Worm (Caenorhabditis elegans) whole organism, L3 larva: ENCODE data around the gene scly-1.
A peak's percentile ranks its signal among the peaks of the same experiment; 100 is the strongest.

ENCODE experiments used
- R02D3.7 ChIP-seq: fragments of 150-350 bp; optimal IDR thresholded peaks from 2 replicates; lab custom pipeline; 2014; ENCODE audit warnings: missing biosample characterization, missing genetic modification characterization
- ceh-28 ChIP-seq: fragments of 150-350 bp; optimal IDR thresholded peaks from 2 replicates; lab custom pipeline; 2014; ENCODE audit warnings: missing biosample characterization, missing genetic modification reagents, missing genetic modification characterization
- egl-5 ChIP-seq: fragments of 150-350 bp; optimal IDR thresholded peaks from 2 replicates; lab custom pipeline; 2017; ENCODE audit warnings: missing biosample characterization, missing genetic modification reagents, missing genetic modification characterization, inconsistent platforms
- fkh-10 ChIP-seq: sonication (generic microtip); optimal IDR thresholded peaks from 2 replicates; lab custom pipeline; 2017; ENCODE audit warnings: missing biosample characterization, missing genetic modification reagents, missing genetic modification characterization
- lin-15B ChIP-seq: fragments of 150-350 bp; optimal IDR thresholded peaks from 2 replicates; lab custom pipeline; 2014; ENCODE audit warnings: missing biosample characterization, missing genetic modification characterization
- lin-39 ChIP-seq: fragments of 150-350 bp; optimal IDR thresholded peaks from 2 replicates; lab custom pipeline; 2018; ENCODE audit warnings: missing biosample characterization, missing genetic modification reagents, missing genetic modification characterization
- nhr-237 ChIP-seq: fragments of 150-350 bp; optimal IDR thresholded peaks from 2 replicates; lab custom pipeline; 2014; ENCODE audit warnings: missing biosample characterization, missing genetic modification characterization
- pha-4 ChIP-seq: fragments of 150-350 bp; optimal IDR thresholded peaks from 2 replicates; lab custom pipeline; 2014; ENCODE audit warnings: missing biosample characterization, missing genetic modification reagents, missing genetic modification characterization
- unc-39 ChIP-seq: sonication (generic microtip); optimal IDR thresholded peaks from 4 replicates; lab custom pipeline; 2017; ENCODE audit warnings: missing biosample characterization, missing genetic modification characterization

DNA sequence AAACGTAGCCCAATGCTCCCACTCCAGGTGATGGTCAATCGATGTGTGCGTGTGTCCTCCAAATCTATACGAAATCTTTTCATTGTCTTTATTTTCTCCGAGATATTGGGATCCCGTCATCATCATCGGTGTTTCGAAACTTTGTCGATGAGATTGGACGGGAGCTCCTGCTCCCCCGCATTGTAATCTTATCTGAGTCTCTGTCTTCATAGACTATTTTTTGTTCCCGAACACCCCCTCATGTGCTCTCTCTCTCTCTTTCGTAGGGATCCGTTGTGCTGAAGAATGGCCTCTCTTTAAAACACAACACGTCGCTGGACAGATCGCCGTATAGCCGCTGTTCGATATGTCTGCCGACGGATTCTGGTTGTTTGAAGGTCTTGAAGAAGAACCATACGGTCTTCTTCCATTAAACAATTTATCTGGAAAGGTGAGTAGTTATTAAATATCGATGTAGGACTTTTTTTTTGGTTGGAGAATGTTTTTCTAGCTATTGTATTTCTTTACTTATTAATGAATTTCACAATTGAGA lies 22.4 kb upstream of the scly-1 start, which contains the start of gene C29F5.1:
- TF ChIP-seq lin-39 (no peak), fkh-10 (GFP tag; lab: Kevin White, UChicago) (no peak), lin-15B (no peak), R02D3.7 (no peak), unc-39 (tag; lab: Kevin White, UChicago) (no peak), pha-4 (tag; lab: Kevin White, UChicago) (no peak), ceh-28 (tag; lab: Kevin White, UChicago) (no peak), egl-5 (tag; lab: Kevin White, UChicago) (peak; percentile 40), nhr-237 (no peak)
